Worm (Caenorhabditis elegans) whole organism, L1 larva: ENCODE data around the gene B0244.4.

Experiments used
- C04F5.9 ChIP-seq: sonication (generic microtip); optimal IDR thresholded peaks from 2 replicates; lab custom pipeline; 2016; ENCODE audit warnings: missing genetic modification characterization, missing compliant biosample characterization
- Y116A8C.19 ChIP-seq: sonication (generic microtip); optimal IDR thresholded peaks from 2 replicates; lab custom pipeline; 2016; ENCODE audit warnings: missing compliant biosample characterization, missing genetic modification characterization, borderline replicate concordance
- aha-1 ChIP-seq: fragments of 150-350 bp; optimal IDR thresholded peaks from 2 replicates; lab custom pipeline; 2014; ENCODE audit warnings: missing biosample characterization, missing genetic modification characterization
- aly-2 ChIP-seq: fragments of 150-350 bp; optimal IDR thresholded peaks from 2 replicates; lab custom pipeline; 2014; ENCODE audit warnings: missing biosample characterization, missing genetic modification characterization
- ama-1 ChIP-seq: fragments of 150-350 bp; optimal IDR thresholded peaks from 2 replicates; lab custom pipeline; 2014
- blmp-1 ChIP-seq: fragments of 150-350 bp; optimal IDR thresholded peaks from 2 replicates; lab custom pipeline; 2014; ENCODE audit warnings: missing biosample characterization, missing genetic modification characterization
- ceh-8 ChIP-seq: fragments of 200-800 bp; sonication (Bioruptor generic); optimal IDR thresholded peaks from 2 replicates; lab custom pipeline; 2018; ENCODE audit warnings: mild to moderate bottlenecking, missing genetic modification characterization, moderate library complexity, missing compliant biosample characterization
- ceh-82 ChIP-seq, 3 experiments: fragments of 150-350 bp in 1 of 3; sonication (generic microtip) in 2 of 3; optimal IDR thresholded peaks; 2 replicates each; lab custom pipeline; 2014 to 2017; ENCODE audit warnings: missing biosample characterization in 3 of 3, missing genetic modification characterization in 3 of 3
- ceh-88 ChIP-seq: fragments of 200-800 bp; sonication (Bioruptor generic); IDR thresholded peaks from 2 replicates; pipeline ENCODE4 v1.3.6; 2022; ENCODE audit warnings: missing genetic modification characterization, missing compliant biosample characterization
- ces-1 ChIP-seq: fragments of 150-350 bp; optimal IDR thresholded peaks from 2 replicates; lab custom pipeline; 2014; ENCODE audit warnings: missing biosample characterization, missing genetic modification reagents, missing genetic modification characterization
- dpl-1 ChIP-seq, 3 experiments: fragments of 150-350 bp in 2 of 3; sonication (generic microtip) in 1 of 3; optimal IDR thresholded peaks; 2 replicates each; lab custom pipeline; 2014 to 2017; ENCODE audit warnings: missing biosample characterization in 3 of 3, missing genetic modification characterization in 3 of 3, missing genetic modification reagents in 3 of 3
- egl-13 ChIP-seq: sonication (generic microtip); optimal IDR thresholded peaks from 2 replicates; lab custom pipeline; 2016; ENCODE audit warnings: missing genotype, missing genetic modification reagents, missing genetic modification characterization, missing compliant biosample characterization
- egl-27 ChIP-seq, 2 experiments: fragments of 150-350 bp in 1 of 2; sonication (generic microtip); optimal IDR thresholded peaks; 3 replicates each; lab custom pipeline; 2017 to 2018; ENCODE audit warnings: missing biosample characterization in 2 of 2, missing genetic modification characterization in 2 of 2, missing genetic modification reagents in 2 of 2
- elt-2 ChIP-seq: sonication (generic microtip); optimal IDR thresholded peaks from 2 replicates; lab custom pipeline; 2016; ENCODE audit warnings: missing genetic modification characterization, mild to moderate bottlenecking, inconsistent platforms, missing compliant biosample characterization, missing genetic modification reagents
- elt-3 ChIP-seq, 6 experiments: fragments of 150-350 bp in 1 of 6; sonication (generic microtip); optimal IDR thresholded peaks; 2 replicates each; lab custom pipeline; 2017 to 2018; ENCODE audit warnings: missing biosample characterization in 6 of 6, missing genetic modification characterization in 6 of 6, inconsistent platforms in 1 of 6
- ets-5 ChIP-seq: fragments of 200-800 bp; sonication (Bioruptor generic); IDR thresholded peaks from 2 replicates; pipeline ENCODE4 v1.3.6; 2022; ENCODE audit warnings: missing genetic modification characterization, missing compliant biosample characterization
- fkh-4 ChIP-seq: sonication (generic microtip); optimal IDR thresholded peaks from 2 replicates; lab custom pipeline; 2016; ENCODE audit warnings: missing compliant biosample characterization, missing genetic modification characterization, borderline replicate concordance
- fkh-8 ChIP-seq: sonication (generic microtip); optimal IDR thresholded peaks from 2 replicates; lab custom pipeline; 2016; ENCODE audit warnings: mild to moderate bottlenecking, missing genetic modification characterization, missing compliant biosample characterization
- fos-1 ChIP-seq: fragments of 150-350 bp; optimal IDR thresholded peaks from 2 replicates; lab custom pipeline; 2014; ENCODE audit warnings: missing biosample characterization, missing genetic modification characterization
- grh-1 ChIP-seq: fragments of 200-800 bp; sonication (Bioruptor generic); IDR thresholded peaks from 2 replicates; pipeline ENCODE4 v1.3.6; 2022; ENCODE audit warnings: missing genetic modification reagents, missing genetic modification characterization, missing compliant biosample characterization
- irx-1 ChIP-seq: sonication (generic microtip); optimal IDR thresholded peaks from 2 replicates; lab custom pipeline; 2016; ENCODE audit warnings: missing genetic modification characterization, missing compliant biosample characterization
- isw-1 ChIP-seq: fragments of 200-800 bp; sonication (Bioruptor generic); IDR thresholded peaks from 2 replicates; pipeline ENCODE4 v1.3.6; 2022; ENCODE audit warnings: missing genetic modification characterization, missing compliant biosample characterization
- jun-1 ChIP-seq: fragments of 150-350 bp; optimal IDR thresholded peaks from 2 replicates; lab custom pipeline; 2014; ENCODE audit warnings: missing biosample characterization, missing genetic modification reagents, missing genetic modification characterization
- lin-13 ChIP-seq: fragments of 150-350 bp; optimal IDR thresholded peaks from 2 replicates; lab custom pipeline; 2014; ENCODE audit warnings: missing biosample characterization, missing genetic modification reagents, missing genetic modification characterization
- lin-39 ChIP-seq: fragments of 150-350 bp; optimal IDR thresholded peaks from 2 replicates; lab custom pipeline; 2014; ENCODE audit warnings: missing biosample characterization, missing genetic modification reagents, missing genetic modification characterization
- lir-3 ChIP-seq: sonication (generic microtip); optimal IDR thresholded peaks from 2 replicates; lab custom pipeline; 2016; ENCODE audit warnings: mild to moderate bottlenecking, missing genetic modification characterization, moderate library complexity, missing compliant biosample characterization; ENCODE audit not compliant: poor library complexity
- lsy-2 ChIP-seq, 2 experiments: fragments of 150-350 bp; optimal IDR thresholded peaks; 2 replicates each; lab custom pipeline; 2014; ENCODE audit warnings: missing biosample characterization in 2 of 2, missing genetic modification characterization in 2 of 2
- mab-9 ChIP-seq: fragments of 200-800 bp; sonication (Bioruptor generic); IDR thresholded peaks from 2 replicates; pipeline ENCODE4 v1.3.6; 2022; ENCODE audit warnings: missing genetic modification reagents, missing genetic modification characterization, missing compliant biosample characterization
- mef-2 ChIP-seq: fragments of 150-350 bp; optimal IDR thresholded peaks from 2 replicates; lab custom pipeline; 2014; ENCODE audit warnings: missing biosample characterization, missing genetic modification characterization
- mep-1 ChIP-seq: fragments of 150-350 bp; optimal IDR thresholded peaks from 2 replicates; lab custom pipeline; 2014; ENCODE audit warnings: missing biosample characterization, missing genetic modification characterization
- nhr-11 ChIP-seq: fragments of 150-350 bp; optimal IDR thresholded peaks from 2 replicates; lab custom pipeline; 2014; ENCODE audit warnings: missing biosample characterization, missing genetic modification characterization
- nhr-19 ChIP-seq: fragments of 200-800 bp; sonication (Bioruptor generic); conservative IDR thresholded peaks from 2 replicates; pipeline ENCODE4 v1.3.6; 2022; ENCODE audit warnings: missing genetic modification characterization, missing compliant biosample characterization
- nhr-20 ChIP-seq: sonication (generic microtip); optimal IDR thresholded peaks from 2 replicates; lab custom pipeline; 2016; ENCODE audit warnings: mild to moderate bottlenecking, missing genetic modification characterization, missing compliant biosample characterization
- nhr-28 ChIP-seq: fragments of 150-350 bp; optimal IDR thresholded peaks from 2 replicates; lab custom pipeline; 2014; ENCODE audit warnings: missing biosample characterization, missing genetic modification characterization
- nhr-47 ChIP-seq: sonication (generic microtip); optimal IDR thresholded peaks from 2 replicates; lab custom pipeline; 2016; ENCODE audit warnings: mild to moderate bottlenecking, missing genetic modification characterization, moderate library complexity, missing compliant biosample characterization
- nhr-71 ChIP-seq: sonication (generic microtip); optimal IDR thresholded peaks from 2 replicates; lab custom pipeline; 2016; ENCODE audit warnings: mild to moderate bottlenecking, missing genetic modification characterization, moderate library complexity, missing compliant biosample characterization
- nhr-76 ChIP-seq: sonication (generic microtip); optimal IDR thresholded peaks from 2 replicates; lab custom pipeline; 2017; ENCODE audit warnings: missing biosample characterization, missing genetic modification characterization
- nhr-77 ChIP-seq: fragments of 150-350 bp; optimal IDR thresholded peaks from 2 replicates; lab custom pipeline; 2014; ENCODE audit warnings: missing biosample characterization, missing genetic modification characterization
- nhr-84 ChIP-seq: sonication (generic microtip); optimal IDR thresholded peaks from 2 replicates; lab custom pipeline; 2017; ENCODE audit warnings: missing biosample characterization, missing genetic modification characterization
- nhr-85 ChIP-seq: sonication (generic microtip); peaks from one replicate; lab custom pipeline; 2016; ENCODE audit warnings: missing genetic modification characterization, inconsistent platforms, missing compliant biosample characterization
- nhr-90 ChIP-seq: sonication (generic microtip); optimal IDR thresholded peaks from 2 replicates; lab custom pipeline; 2016; ENCODE audit warnings: mild to moderate bottlenecking, missing genetic modification characterization, missing compliant biosample characterization; ENCODE audit not compliant: poor library complexity
- rnt-1 ChIP-seq: sonication (generic microtip); optimal IDR thresholded peaks from 2 replicates; lab custom pipeline; 2016; ENCODE audit warnings: mild to moderate bottlenecking, missing genetic modification characterization, moderate library complexity, missing compliant biosample characterization
- skn-1 ChIP-seq: fragments of 150-350 bp; optimal IDR thresholded peaks from 2 replicates; lab custom pipeline; 2014; ENCODE audit warnings: missing biosample characterization, missing genetic modification characterization
- sptf-1 ChIP-seq: fragments of 150-350 bp; optimal IDR thresholded peaks from 2 replicates; lab custom pipeline; 2014; ENCODE audit warnings: missing biosample characterization, missing genetic modification characterization
- swsn-7 ChIP-seq: sonication (generic microtip); optimal IDR thresholded peaks from 2 replicates; lab custom pipeline; 2016; ENCODE audit warnings: missing genetic modification characterization, missing compliant biosample characterization
- tbx-2 ChIP-seq: sonication (generic microtip); optimal IDR thresholded peaks from 2 replicates; lab custom pipeline; 2016; ENCODE audit warnings: missing genetic modification characterization, missing compliant biosample characterization
- tlp-1 ChIP-seq: fragments of 150-350 bp; optimal IDR thresholded peaks from 2 replicates; lab custom pipeline; 2014; ENCODE audit warnings: missing biosample characterization, missing genetic modification characterization
- unc-98 ChIP-seq: fragments of 200-800 bp; sonication (Bioruptor generic); IDR thresholded peaks from 2 replicates; pipeline ENCODE4 v1.3.6; 2022; ENCODE audit warnings: missing genetic modification characterization, missing compliant biosample characterization
- vab-15 ChIP-seq: sonication (generic microtip); optimal IDR thresholded peaks from 2 replicates; lab custom pipeline; 2017; ENCODE audit warnings: missing genotype, mild to moderate bottlenecking, missing genetic modification characterization, missing compliant biosample characterization
- xbp-1 ChIP-seq: sonication (generic microtip); optimal IDR thresholded peaks from 2 replicates; lab custom pipeline; 2016; ENCODE audit warnings: missing genetic modification characterization, missing compliant biosample characterization
- zag-1 ChIP-seq: fragments of 150-350 bp; optimal IDR thresholded peaks from 2 replicates; lab custom pipeline; 2014; ENCODE audit warnings: missing biosample characterization, missing genetic modification characterization
- zip-4 ChIP-seq: fragments of 200-800 bp; sonication (Bioruptor generic); optimal IDR thresholded peaks from 2 replicates; lab custom pipeline; 2018; ENCODE audit warnings: mild to moderate bottlenecking, missing genetic modification characterization, moderate library complexity, missing compliant biosample characterization
- ztf-11 ChIP-seq, 2 experiments: sonication (generic microtip); optimal IDR thresholded peaks; 2 replicates each; lab custom pipeline; 2016 to 2017; ENCODE audit warnings: missing genetic modification characterization in 2 of 2, missing biosample characterization in 1 of 2, missing compliant biosample characterization in 1 of 2
- ztf-4 ChIP-seq: fragments of 150-350 bp; optimal IDR thresholded peaks from 2 replicates; lab custom pipeline; 2014; ENCODE audit warnings: missing biosample characterization, missing genetic modification characterization

B0244.4 gene

DNA sequence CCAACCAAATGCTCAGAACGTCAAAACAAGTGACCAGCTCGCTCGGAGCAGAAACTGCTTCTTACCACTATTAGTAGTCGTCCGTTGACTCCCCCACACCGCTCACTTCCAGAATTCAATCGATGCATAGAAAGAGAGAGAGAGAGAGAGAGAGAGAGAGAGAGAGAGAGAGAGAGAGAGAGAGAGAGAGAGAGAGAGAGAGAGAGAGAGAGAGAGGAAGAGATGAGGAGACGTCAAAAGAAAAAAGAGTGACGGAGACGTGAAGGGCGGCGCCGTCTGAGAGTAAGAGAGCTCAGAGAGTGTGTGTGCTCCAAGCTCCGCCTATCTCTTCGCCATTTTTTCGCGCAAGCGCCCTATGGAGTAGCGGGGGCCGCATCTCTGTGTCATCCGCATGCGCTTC lies 7.9 kb downstream of the B0244.4 start, which contains the start of gene ida-1:
Gene ida-1 (plus strand): TSS at position 336 of the 400 bp plus-strand sequence.
- TF ChIP-seq rnt-1 (tag; lab: Kevin White, UChicago), result no peak
- no peak for TF ChIP-seq nhr-47
- TF ChIP-seq grh-1, result no peak
- no peak for TF ChIP-seq ztf-11 (tag; optimal IDR thresholded peaks at IDR 0.05; lab: Kevin White, UChicago)
- TF ChIP-seq blmp-1, result no peak
- TF ChIP-seq zip-4 (GFP tag; lab: Kevin White, UChicago), result no peak
- no peak for TF ChIP-seq nhr-90
- TF ChIP-seq egl-13, result no peak
- peak in 1 of 3 experiments; percentile 4 for TF ChIP-seq dpl-1 (GFP tag; optimal IDR thresholded peaks at IDR 0.05; lab: Kevin White, UChicago)
- no peak for TF ChIP-seq zag-1 (tag; lab: Kevin White, UChicago)
- TF ChIP-seq fkh-4, result no peak
- TF ChIP-seq lsy-2 (tag; optimal IDR thresholded peaks at IDR 0.05; lab: Kevin White, UChicago), result peak; percentile 3 to 55
- no peak for TF ChIP-seq sptf-1 (tag; lab: Kevin White, UChicago)
- no peak for TF ChIP-seq irx-1 (tag; lab: Kevin White, UChicago)
- TF ChIP-seq nhr-85 (tag; lab: Kevin White, UChicago), result no peak
- no peak for TF ChIP-seq elt-3 (tag; optimal IDR thresholded peaks at IDR 0.05; lab: Kevin White, UChicago)
- TF ChIP-seq ztf-4 (tag; lab: Kevin White, UChicago), result no peak
- no peak for TF ChIP-seq Y116A8C.19 (tag; lab: Kevin White, UChicago)
- peak; percentile 90 for TF ChIP-seq fkh-8 (tag; lab: Kevin White, UChicago)
- peak; percentile 28 for TF ChIP-seq mep-1 (tag; lab: Kevin White, UChicago)
- no peak for TF ChIP-seq vab-15 (tag; lab: Kevin White, UChicago)
- TF ChIP-seq mef-2 (tag; lab: Kevin White, UChicago), result no peak
- TF ChIP-seq mab-9, result peak; percentile 56; the same call in 1 of the 2 replicates
- TF ChIP-seq ama-1 (lab: Kevin White, UChicago), result no peak
- TF ChIP-seq nhr-11 (tag; lab: Kevin White, UChicago), result peak; percentile 12
- peak; percentile 6 for TF ChIP-seq lin-13 (GFP tag; lab: Kevin White, UChicago)
- TF ChIP-seq xbp-1 (tag; lab: Kevin White, UChicago), result no peak
- peak; percentile 60 for TF ChIP-seq ceh-8
- TF ChIP-seq C04F5.9 (tag; lab: Kevin White, UChicago), result no peak
- no peak for TF ChIP-seq nhr-28 (tag; lab: Kevin White, UChicago)
- TF ChIP-seq jun-1 (tag; lab: Kevin White, UChicago), result peak; percentile 13
- no peak for TF ChIP-seq lin-39 (tag; lab: Kevin White, UChicago)
- no peak for TF ChIP-seq tbx-2 (tag; lab: Kevin White, UChicago)
- no peak for TF ChIP-seq egl-27 (tag; optimal IDR thresholded peaks at IDR 0.05; lab: Kevin White, UChicago)
- TF ChIP-seq nhr-84 (tag; lab: Kevin White, UChicago), result no peak
- no peak for TF ChIP-seq unc-98 (GFP tag; lab: Robert Waterston, UW)
- peak; percentile 45 for TF ChIP-seq isw-1 (GFP tag; lab: Robert Waterston, UW)
- TF ChIP-seq fos-1 (tag; lab: Kevin White, UChicago), result no peak
- no peak for TF ChIP-seq ces-1
- TF ChIP-seq ceh-88 (GFP tag; lab: Robert Waterston, UW), result no peak
- peak; percentile 39 for TF ChIP-seq nhr-19
- TF ChIP-seq ets-5, result no peak
- no peak for TF ChIP-seq aly-2 (tag; lab: Kevin White, UChicago)
- TF ChIP-seq ceh-82 (tag; optimal IDR thresholded peaks at IDR 0.05; lab: Kevin White, UChicago), result peak in 2 of 3 experiments; percentile 53 to 66
- TF ChIP-seq swsn-7 (tag; lab: Kevin White, UChicago), result no peak
- TF ChIP-seq skn-1 (tag; lab: Kevin White, UChicago), result no peak
- no peak for TF ChIP-seq nhr-77
- TF ChIP-seq nhr-76 (tag; lab: Kevin White, UChicago), result no peak
- no peak for TF ChIP-seq tlp-1 (tag; lab: Kevin White, UChicago)
- peak; percentile 11 for TF ChIP-seq nhr-71 (tag; lab: Kevin White, UChicago)
- TF ChIP-seq nhr-20 (tag; lab: Kevin White, UChicago), result no peak
- TF ChIP-seq lir-3 (tag; lab: Kevin White, UChicago), result no peak
- no peak for TF ChIP-seq aha-1 (tag; lab: Kevin White, UChicago)
- no peak for TF ChIP-seq elt-2
